Fruit fly (Drosophila melanogaster) whole organism, larva: Measurements from ENCODE around the gene scrt.
A peak's percentile ranks its signal among the peaks of the same experiment; 100 is the strongest.

ENCODE experiments used
- noc ChIP-seq: fragments of 200-800 bp; sonication (Bioruptor generic); optimal IDR thresholded peaks from 3 replicates; lab custom pipeline; 2019; ENCODE audit warnings: missing biosample characterization, mild to moderate bottlenecking, missing genetic modification characterization, moderate library complexity

scrt gene

DNA sequence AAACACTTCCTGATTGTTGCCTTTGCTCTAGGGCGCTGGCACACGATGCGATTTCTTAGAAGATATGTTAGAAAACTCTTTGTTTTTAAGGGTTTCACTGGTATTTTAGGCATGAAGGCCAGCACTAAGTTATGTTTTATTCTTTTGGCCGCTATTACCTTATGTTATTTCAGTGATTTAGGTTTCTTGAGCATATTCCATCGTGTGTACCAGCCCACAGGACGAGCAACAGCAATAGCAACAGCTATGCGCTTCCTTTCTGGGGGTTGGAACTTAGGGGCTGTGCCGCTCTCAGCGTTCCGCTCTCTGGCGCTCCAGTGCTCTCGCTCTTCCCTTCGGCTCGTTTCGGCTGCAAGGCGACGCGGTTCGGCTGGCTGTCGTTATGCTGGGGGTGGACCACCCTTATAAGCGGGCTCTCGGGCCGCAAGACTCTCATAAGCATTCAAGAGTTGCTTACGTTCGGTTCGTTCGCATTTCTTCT lies at the start of gene scrt:
Gene scrt, plus strand, starts transcription at position 431 of the 481 bp plus-strand sequence.
- TF ChIP-seq noc (tag; lab: Kevin White, UChicago), result no peak

- no peak for TF ChIP-seq noc (tag; lab: Kevin White, UChicago)
Measured at dm6 chr3L:3934110-3934509, 49.6 kb upstream of the scrt start.

DNA sequence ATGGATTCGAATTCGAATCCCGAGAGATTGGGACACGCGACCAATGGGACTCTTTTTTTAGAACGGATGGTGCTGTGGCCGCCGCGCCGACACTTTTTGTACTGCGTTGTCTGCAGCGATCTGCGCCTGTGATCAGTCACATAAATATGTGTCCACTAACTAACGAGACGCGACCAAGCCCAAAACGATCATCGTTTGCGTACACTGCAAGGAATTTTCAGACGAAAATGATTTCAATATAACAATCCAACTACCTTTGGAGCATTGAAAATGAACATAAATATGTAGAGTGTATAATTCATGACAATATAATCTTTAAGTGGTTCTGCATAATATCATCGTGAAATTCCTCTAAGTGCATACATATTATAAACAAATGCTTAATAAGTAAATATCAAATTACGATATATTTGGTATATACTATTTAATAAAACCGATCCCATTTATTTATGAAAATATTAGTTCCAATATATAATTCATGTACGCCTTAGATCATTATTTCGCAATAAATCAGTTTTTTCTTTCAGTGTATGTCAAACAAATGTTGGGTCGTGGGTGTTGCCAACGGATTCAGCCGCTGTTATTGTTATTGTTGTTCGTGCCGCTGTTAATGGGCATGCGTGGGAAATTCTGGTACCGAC lies 48.0 kb upstream of the scrt start, which contains the start of gene Eip63F-1:
Gene Eip63F-1, minus strand, starts transcription at position 51 of the 641 bp plus-strand sequence.
- peak; percentile 81 for TF ChIP-seq noc (tag; lab: Kevin White, UChicago)

dm6 chr3L:3937806-3938205 lies 45.9 kb upstream of the scrt start, which contains the start of gene CG10866:
Gene CG10866, minus strand, starts transcription at chr3L:3937992.
- no peak for TF ChIP-seq noc (tag; lab: Kevin White, UChicago)

dm6 chr3L:3940075-3940819 lies 43.4 kb upstream of the scrt start, which contains the start of gene CG12766:
Gene CG12766, minus strand, starts transcription at chr3L:3940125.
- peak; percentile 77 for TF ChIP-seq noc (tag; lab: Kevin White, UChicago)

DNA sequence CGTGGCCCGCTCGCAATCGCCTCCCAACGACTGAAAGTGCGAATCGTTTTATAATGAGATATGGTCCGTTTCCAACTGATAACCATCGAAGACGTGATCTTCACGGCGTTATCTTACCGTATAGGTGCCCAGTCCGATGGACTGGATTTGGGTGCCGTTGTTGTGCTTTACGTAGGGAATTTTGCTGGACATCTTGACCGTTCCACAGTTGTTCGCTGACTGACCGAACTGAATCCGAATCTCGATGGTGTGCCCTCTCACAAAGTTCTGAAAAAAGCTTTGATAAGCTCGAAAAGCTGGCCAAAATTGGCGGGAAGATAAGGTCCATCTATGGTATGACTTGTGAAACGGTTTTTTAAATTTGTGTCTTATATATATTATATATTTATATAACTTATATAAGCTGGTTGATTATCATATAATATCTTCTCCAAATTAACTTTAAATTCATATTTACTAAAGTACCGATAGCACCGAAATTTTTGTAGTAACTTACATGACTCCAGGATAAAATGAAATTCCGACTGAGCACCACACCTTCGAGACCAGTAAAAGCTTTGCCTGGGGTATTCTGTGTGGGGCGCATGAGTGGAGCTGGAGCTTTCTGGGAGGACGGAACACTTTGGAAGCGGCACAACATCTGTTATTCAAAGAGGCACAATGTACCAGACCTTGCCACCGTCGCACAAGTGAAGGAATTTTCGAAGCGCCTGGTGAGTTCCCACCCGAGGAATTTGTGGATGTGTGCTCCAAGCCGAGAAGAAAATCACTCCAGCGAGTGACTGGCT lies 41.3 kb upstream of the scrt start, which contains the start of the genes CG10863 and CG14982:
Gene CG10863, minus strand, starts transcription at position 225 of the 788 bp plus-strand sequence.
Gene CG14982, plus strand, starts transcription at position 470 of the 788 bp plus-strand sequence.
- TF ChIP-seq noc (tag; lab: Kevin White, UChicago), result peak; percentile 80

- no peak for TF ChIP-seq noc (tag; lab: Kevin White, UChicago)
Measured at dm6 chr3L:3947301-3947941, 36.3 kb upstream of the scrt start, which contains the start of gene CG10853. Gene CG10853, plus strand, starts transcription at chr3L:3947891.

DNA sequence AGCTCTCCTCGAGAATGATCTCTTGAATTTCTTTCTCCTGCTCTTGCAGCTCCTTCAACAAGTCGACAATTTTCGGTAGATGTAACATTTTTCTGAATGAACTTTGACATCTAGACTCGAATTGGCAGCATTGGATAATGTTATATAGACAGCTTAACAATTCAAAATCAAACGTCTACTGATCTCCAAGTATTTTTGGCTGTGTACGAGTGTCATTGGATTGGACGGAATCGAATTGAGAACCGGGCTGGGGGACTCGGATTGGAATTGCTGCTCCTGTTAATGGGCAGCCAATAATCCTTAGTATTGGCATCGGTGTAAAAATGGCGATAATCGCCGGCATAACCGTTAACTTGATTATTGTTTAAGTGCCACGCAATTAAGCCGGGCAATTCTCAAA lies 34.5 kb upstream of the scrt start, which contains the start of gene CG14983:
Gene CG14983, minus strand, starts transcription at position 101 of the 400 bp plus-strand sequence.
- TF ChIP-seq noc (tag; lab: Kevin White, UChicago), result no peak

dm6 chr3L:3951875-3952274 lies 31.8 kb upstream of the scrt start:
- no peak for TF ChIP-seq noc (tag; lab: Kevin White, UChicago)

dm6 chr3L:3952468-3952867 lies 31.2 kb upstream of the scrt start, which contains the start of gene CG14984:
Gene CG14984, minus strand, starts transcription at chr3L:3952550.
- TF ChIP-seq noc (tag; lab: Kevin White, UChicago), result peak; percentile 83

DNA sequence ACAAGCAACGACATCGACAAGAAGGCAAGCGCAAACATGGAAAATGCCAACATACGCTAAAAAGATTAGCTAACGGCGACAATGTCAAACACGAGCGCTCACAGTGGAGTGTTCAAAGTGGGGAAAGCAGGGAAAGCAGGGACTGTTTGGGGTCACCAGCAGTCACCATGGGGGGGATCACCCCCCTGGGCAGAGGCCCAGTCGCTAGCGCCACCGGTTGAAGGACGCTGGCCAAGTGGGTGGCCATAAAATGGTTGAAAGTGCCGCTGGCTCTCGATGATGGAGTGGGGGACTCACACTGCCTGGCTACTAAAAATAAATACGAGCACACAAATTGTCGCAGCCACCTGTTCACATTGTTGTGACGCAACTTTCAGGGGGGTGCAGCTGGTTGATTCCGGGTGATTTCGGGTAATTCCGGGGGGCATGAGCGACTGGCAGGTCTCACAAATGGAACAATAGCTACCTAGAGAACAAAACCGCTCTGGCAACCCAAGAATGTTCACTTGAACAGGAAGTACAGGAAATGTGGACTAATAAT lies 22.7 kb upstream of the scrt start:
- no peak for TF ChIP-seq noc (tag; lab: Kevin White, UChicago)

dm6 chr3L:3963979-3964378 lies 19.7 kb upstream of the scrt start:
- TF ChIP-seq noc (tag; lab: Kevin White, UChicago), result no peak

DNA sequence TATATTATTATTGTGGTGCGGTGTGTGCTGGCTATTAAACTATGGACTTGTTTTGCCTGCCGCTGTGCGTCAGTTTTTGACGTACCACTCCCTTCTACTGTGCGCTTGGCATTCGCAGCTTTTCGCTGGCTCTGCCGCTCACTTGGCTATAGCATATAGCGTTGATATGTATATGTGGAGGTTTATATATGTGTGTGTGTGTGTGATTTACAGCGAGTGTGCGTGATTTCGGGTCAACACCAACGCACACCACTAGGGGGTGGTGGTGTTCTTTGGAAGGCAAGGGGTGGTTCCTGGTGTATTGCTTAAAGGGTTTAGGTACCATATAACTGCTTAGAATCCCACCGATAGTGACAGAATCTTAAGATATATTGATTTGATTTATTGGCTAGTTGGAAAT lies 19.0 kb upstream of the scrt start, which contains the start of gene CG12605:
Gene CG12605, minus strand, starts transcription at position 101 of the 400 bp plus-strand sequence.
- TF ChIP-seq noc (tag; lab: Kevin White, UChicago), result no peak

- no peak for TF ChIP-seq noc (tag; lab: Kevin White, UChicago)
Measured at dm6 chr3L:3965102-3965501, 18.6 kb upstream of the scrt start.
